Fruit fly (Drosophila melanogaster) whole organism, embryonic: ENCODE measurements around the gene Frmd5.

Experiments
- C15 ChIP-seq: fragments of 200-800 bp; sonication (Bioruptor generic); IDR thresholded peaks from 3 replicates; pipeline ENCODE4 v1.3.6; 2022; ENCODE audit warnings: missing biosample characterization, missing genetic modification characterization
- CG10462 ChIP-seq: fragments of 200-800 bp; sonication (Bioruptor generic); optimal IDR thresholded peaks from 2 replicates; lab custom pipeline; 2016; ENCODE audit warnings: missing biosample characterization, missing genetic modification characterization
- CG10565 ChIP-seq: fragments of 200-800 bp; sonication (Bioruptor generic); optimal IDR thresholded peaks from 3 replicates; lab custom pipeline; 2016; ENCODE audit warnings: missing biosample characterization, mild to moderate bottlenecking, missing genetic modification characterization
- CG10654 ChIP-seq: fragments of 200-800 bp; sonication (Bioruptor generic); optimal IDR thresholded peaks from 2 replicates; lab custom pipeline; 2016; ENCODE audit warnings: missing biosample characterization, missing genetic modification characterization
- CG11398 ChIP-seq: fragments of 200-800 bp; sonication (Bioruptor generic); optimal IDR thresholded peaks from 2 replicates; lab custom pipeline; 2016; ENCODE audit warnings: missing biosample characterization, missing genetic modification characterization
- CG12071 ChIP-seq: fragments of 200-800 bp; sonication (Bioruptor generic); optimal IDR thresholded peaks from 3 replicates; lab custom pipeline; 2018; ENCODE audit warnings: missing biosample characterization, mild to moderate bottlenecking, missing genetic modification characterization
- CG12942 ChIP-seq: fragments of 200-800 bp; sonication (Bioruptor generic); optimal IDR thresholded peaks from 3 replicates; lab custom pipeline; 2016; ENCODE audit warnings: missing biosample characterization, missing genetic modification characterization
- CG15269 ChIP-seq: fragments of 200-800 bp; sonication (Bioruptor generic); optimal IDR thresholded peaks from 2 replicates; lab custom pipeline; 2018; ENCODE audit warnings: missing biosample characterization, mild to moderate bottlenecking, missing genetic modification characterization, moderate library complexity
- CG17186 ChIP-seq: fragments of 200-800 bp; sonication (Bioruptor generic); optimal IDR thresholded peaks from 3 replicates; lab custom pipeline; 2017; ENCODE audit warnings: missing biosample characterization, missing genetic modification reagents, missing genetic modification characterization
- CG17612 ChIP-seq: fragments of 200-800 bp; sonication (Bioruptor generic); IDR thresholded peaks from 2 replicates; pipeline ENCODE4 v1.3.6; 2022; ENCODE audit warnings: missing biosample characterization, missing genetic modification characterization
- CG17802 ChIP-seq: fragments of 200-800 bp; sonication (Bioruptor generic); optimal IDR thresholded peaks from 2 replicates; lab custom pipeline; 2018; ENCODE audit warnings: missing biosample characterization, mild to moderate bottlenecking, missing genetic modification characterization, moderate library complexity
- CG18476 ChIP-seq: fragments of 200-800 bp; sonication (Bioruptor generic); optimal IDR thresholded peaks from 2 replicates; lab custom pipeline; 2016; ENCODE audit warnings: missing biosample characterization, mild to moderate bottlenecking, missing genetic modification characterization
- CG18599 ChIP-seq: fragments of 200-800 bp; sonication (Bioruptor generic); optimal IDR thresholded peaks from 3 replicates; lab custom pipeline; 2017; ENCODE audit warnings: missing biosample characterization, missing genetic modification characterization, mild to moderate bottlenecking, moderate library complexity, missing genetic modification reagents
- CG2875 ChIP-seq: fragments of 200-800 bp; sonication (Bioruptor generic); optimal IDR thresholded peaks from 2 replicates; lab custom pipeline; 2017; ENCODE audit warnings: missing biosample characterization, mild to moderate bottlenecking, missing genetic modification characterization, missing genetic modification reagents
- CG3065 ChIP-seq: fragments of 200-800 bp; sonication (Bioruptor generic); optimal IDR thresholded peaks from 2 replicates; lab custom pipeline; 2016; ENCODE audit warnings: missing biosample characterization, missing genetic modification characterization
- CG4854 ChIP-seq: fragments of 200-800 bp; sonication (Bioruptor generic); optimal IDR thresholded peaks from 2 replicates; lab custom pipeline; 2016; ENCODE audit warnings: missing biosample characterization, missing genetic modification characterization, inconsistent platforms
- CG7372 ChIP-seq: fragments of 200-800 bp; sonication (Bioruptor generic); IDR thresholded peaks from 2 replicates; pipeline ENCODE4 v1.3.6; 2022; ENCODE audit warnings: missing biosample characterization, missing genetic modification characterization
- CG7556 ChIP-seq: fragments of 200-800 bp; sonication (Bioruptor generic); optimal IDR thresholded peaks from 2 replicates; lab custom pipeline; 2017; ENCODE audit warnings: missing biosample characterization, mild to moderate bottlenecking, missing genetic modification characterization
- CG8281 ChIP-seq: fragments of 200-800 bp; sonication (Bioruptor generic); optimal IDR thresholded peaks from 2 replicates; lab custom pipeline; 2018; ENCODE audit warnings: missing biosample characterization, mild to moderate bottlenecking, missing genetic modification characterization, moderate library complexity
- CG8478 ChIP-seq: fragments of >200 bp; optimal IDR thresholded peaks from 2 replicates; lab custom pipeline; 2018
- CG9932 ChIP-seq: fragments of 200-800 bp; sonication (Bioruptor generic); IDR thresholded peaks from 2 replicates; pipeline ENCODE4 v1.3.6; 2022; ENCODE audit warnings: missing biosample characterization, missing genetic modification characterization
- D19B ChIP-seq: fragments of 200-800 bp; sonication (Bioruptor generic); optimal IDR thresholded peaks from 2 replicates; lab custom pipeline; 2017; ENCODE audit warnings: missing biosample characterization, mild to moderate bottlenecking, missing genetic modification characterization
- Dfd ChIP-seq, 2 experiments: fragments of >200 bp; optimal IDR thresholded peaks; 2 replicates each; lab custom pipeline; 2017; ENCODE audit warnings: missing biosample characterization in 2 of 2, missing genetic modification characterization in 2 of 2
- Doc2 ChIP-seq: fragments of 200-800 bp; sonication (Bioruptor generic); IDR thresholded peaks from 2 replicates; pipeline ENCODE4 v1.3.6; 2022; ENCODE audit warnings: missing biosample characterization, missing genetic modification characterization
- Doc3 ChIP-seq: fragments of 200-800 bp; sonication (Bioruptor generic); IDR thresholded peaks from 3 replicates; pipeline ENCODE4 v1.3.6; 2022; ENCODE audit warnings: missing biosample characterization, missing genetic modification characterization; ENCODE audit not compliant: partially characterized antibody
- Eip74EF ChIP-seq, 2 experiments: fragments of 200-800 bp in 1 of 2; fragments of >200 bp in 1 of 2; sonication (Bioruptor generic) in 1 of 2; optimal IDR thresholded peaks; 2 replicates each; lab custom pipeline; 2017 to 2019; ENCODE audit warnings: missing biosample characterization in 2 of 2, missing genetic modification characterization in 2 of 2, mild to moderate bottlenecking in 1 of 2, moderate library complexity in 1 of 2
- GATAe ChIP-seq: fragments of 200-800 bp; sonication (Bioruptor generic); conservative IDR thresholded peaks from 2 replicates; pipeline ENCODE4 v1.3.6; 2022; ENCODE audit warnings: missing biosample characterization, missing genetic modification characterization
- Lim3 ChIP-seq: fragments of 200-800 bp; sonication (Bioruptor generic); IDR thresholded peaks from 2 replicates; pipeline ENCODE4 v1.3.6; 2022; ENCODE audit warnings: missing biosample characterization, missing genetic modification characterization
- NC2α ChIP-seq: fragments of 200-800 bp; sonication (Bioruptor generic); optimal IDR thresholded peaks from 2 replicates; lab custom pipeline; 2016; ENCODE audit warnings: missing biosample characterization, missing genetic modification characterization
- NfI ChIP-seq: fragments of 200-800 bp; sonication (Bioruptor generic); optimal IDR thresholded peaks from 3 replicates; lab custom pipeline; 2018; ENCODE audit warnings: missing biosample characterization, mild to moderate bottlenecking, missing genetic modification characterization, moderate library complexity
- Pdp1 ChIP-seq, 2 experiments: fragments of 200-800 bp; sonication (Bioruptor generic); optimal IDR thresholded peaks; 3 replicates each; lab custom pipeline; 2016; ENCODE audit warnings: missing biosample characterization in 2 of 2, missing genetic modification characterization in 2 of 2, mild to moderate bottlenecking in 1 of 2, moderate library complexity in 1 of 2
- Rfx ChIP-seq: fragments of 200-800 bp; sonication (Bioruptor generic); IDR thresholded peaks from 2 replicates; pipeline ENCODE4 v1.3.6; 2022; ENCODE audit warnings: missing biosample characterization, missing genetic modification characterization
- Sin3A ChIP-seq: fragments of >200 bp; optimal IDR thresholded peaks from 2 replicates; lab custom pipeline; 2018
- Spps ChIP-seq: fragments of 200-800 bp; sonication (Bioruptor generic); optimal IDR thresholded peaks from 2 replicates; lab custom pipeline; 2018; ENCODE audit warnings: missing biosample characterization, mild to moderate bottlenecking, missing genetic modification characterization
- Stat92E ChIP-seq, 3 experiments: fragments of >200 bp in 2 of 3; fragments of 200-800 bp in 1 of 3; sonication (Bioruptor generic) in 1 of 3; optimal IDR thresholded peaks; 2 replicates each; lab custom pipeline; 2017 to 2019; ENCODE audit warnings: missing biosample characterization in 3 of 3, missing genetic modification characterization in 3 of 3, mild to moderate bottlenecking in 1 of 3, moderate library complexity in 1 of 3
- Xbp1 ChIP-seq: fragments of 200-800 bp; sonication (Bioruptor generic); optimal IDR thresholded peaks from 3 replicates; lab custom pipeline; 2016; ENCODE audit warnings: missing biosample characterization, mild to moderate bottlenecking, missing genetic modification characterization
- amos ChIP-seq: fragments of 200-800 bp; sonication (Bioruptor generic); IDR thresholded peaks from 2 replicates; pipeline ENCODE4 v1.3.6; 2022; ENCODE audit warnings: missing biosample characterization, missing genetic modification characterization; ENCODE audit not compliant: partially characterized antibody
- btn ChIP-seq: fragments of 200-800 bp; sonication (Bioruptor generic); optimal IDR thresholded peaks from 2 replicates; lab custom pipeline; 2016; ENCODE audit warnings: missing biosample characterization, missing genetic modification characterization
- cad ChIP-seq: fragments of >200 bp; optimal IDR thresholded peaks from 2 replicates; lab custom pipeline; 2017; ENCODE audit warnings: missing biosample characterization, missing genetic modification characterization
- cato ChIP-seq: fragments of 200-800 bp; sonication (Bioruptor generic); optimal IDR thresholded peaks from 2 replicates; lab custom pipeline; 2016; ENCODE audit warnings: missing biosample characterization, missing genetic modification characterization, borderline replicate concordance
- dpn ChIP-seq, 2 experiments: fragments of 200-800 bp; sonication (Bioruptor generic); optimal IDR thresholded peaks; 3 replicates each; lab custom pipeline; 2016; ENCODE audit warnings: missing biosample characterization in 2 of 2, missing genetic modification characterization in 2 of 2
- en ChIP-seq: fragments of 200-800 bp; sonication (Bioruptor generic); optimal IDR thresholded peaks from 2 replicates; lab custom pipeline; 2016; ENCODE audit warnings: missing biosample characterization, missing genetic modification characterization
- gro ChIP-seq: fragments of 200-800 bp; sonication (Bioruptor generic); optimal IDR thresholded peaks from 2 replicates; lab custom pipeline; 2016; ENCODE audit warnings: missing biosample characterization, missing genetic modification characterization
- ham ChIP-seq: fragments of 200-800 bp; sonication (Bioruptor generic); IDR thresholded peaks from 2 replicates; pipeline ENCODE4 v1.3.6; 2022; ENCODE audit warnings: missing biosample characterization, missing genetic modification characterization
- hbn ChIP-seq: fragments of 200-800 bp; sonication (Bioruptor generic); IDR thresholded peaks from 2 replicates; pipeline ENCODE4 v1.3.6; 2022; ENCODE audit warnings: missing biosample characterization, missing genetic modification characterization; ENCODE audit not compliant: partially characterized antibody
- insv ChIP-seq, 2 experiments: fragments of 200-800 bp; sonication (Bioruptor generic); optimal IDR thresholded peaks; 3 replicates each; lab custom pipeline; 2016 to 2018; ENCODE audit warnings: missing biosample characterization in 2 of 2, missing genetic modification characterization in 2 of 2
- mam ChIP-seq: fragments of 200-800 bp; sonication (Bioruptor generic); optimal IDR thresholded peaks from 3 replicates; lab custom pipeline; 2016; ENCODE audit warnings: missing biosample characterization, missing genetic modification characterization
- mirr ChIP-seq: fragments of 200-800 bp; sonication (Bioruptor generic); optimal IDR thresholded peaks from 3 replicates; lab custom pipeline; 2018; ENCODE audit warnings: missing biosample characterization, mild to moderate bottlenecking, missing genetic modification characterization
- nom ChIP-seq: fragments of 200-800 bp; sonication (Bioruptor generic); optimal IDR thresholded peaks from 2 replicates; lab custom pipeline; 2017; ENCODE audit warnings: missing biosample characterization, missing genetic modification characterization, mild to moderate bottlenecking, moderate library complexity, missing genetic modification reagents
- repo ChIP-seq: fragments of 200-800 bp; sonication (Bioruptor generic); optimal IDR thresholded peaks from 2 replicates; lab custom pipeline; 2016; ENCODE audit warnings: missing biosample characterization, missing genetic modification characterization
- trem ChIP-seq: fragments of 200-800 bp; optimal IDR thresholded peaks from 3 replicates; lab custom pipeline; 2019; ENCODE audit warnings: missing biosample characterization, mild to moderate bottlenecking, missing genetic modification characterization, moderate library complexity
- twi ChIP-seq: fragments of 200-800 bp; optimal IDR thresholded peaks from 2 replicates; lab custom pipeline; 2019; ENCODE audit warnings: missing biosample characterization, mild to moderate bottlenecking, missing genetic modification characterization, moderate library complexity

The Frmd5 gene

dm6 chr2L:10303786-10304185 lies 40.5 kb upstream of the Frmd5 start, which contains the start of gene nmd (continued):
- TF ChIP-seq mirr (GFP tag; lab: Kevin White, UChicago), result no peak
- TF ChIP-seq nom, result peak; percentile 24
- TF ChIP-seq CG7372 (GFP tag; lab: Robert Waterston, UW), result no peak
- no peak for TF ChIP-seq ham (GFP tag; lab: Robert Waterston, UW)
- TF ChIP-seq Xbp1 (GFP tag; lab: Kevin White, UChicago), result peak; percentile 13
- TF ChIP-seq CG10565 (GFP tag; lab: Kevin White, UChicago), result no peak
- no peak for TF ChIP-seq Pdp1 (GFP tag; optimal IDR thresholded peaks at IDR 0.05; lab: Kevin White, UChicago)
- no peak for TF ChIP-seq CG7556 (GFP tag; lab: Kevin White, UChicago)
- TF ChIP-seq CG10462 (GFP tag; lab: Kevin White, UChicago), result no peak
- no peak for TF ChIP-seq Doc3
- no peak for TF ChIP-seq CG4854
- TF ChIP-seq Doc2 (GFP tag; lab: Robert Waterston, UW), result no peak
- no peak for TF ChIP-seq gro (GFP tag; lab: Kevin White, UChicago)
- peak; percentile 35 for TF ChIP-seq Sin3A (lab: Kevin White, UChicago)
- no peak for TF ChIP-seq Dfd (GFP tag; optimal IDR thresholded peaks at IDR 0.05; lab: Kevin White, UChicago)
- TF ChIP-seq twi (tag; lab: Kevin White, UChicago), result no peak
- no peak for TF ChIP-seq CG18476 (GFP tag; lab: Kevin White, UChicago)
- no peak for TF ChIP-seq Lim3 (GFP tag; lab: Robert Waterston, UW)
- TF ChIP-seq Stat92E (GFP tag; optimal IDR thresholded peaks at IDR 0.05; lab: Kevin White, UChicago), result no peak
- TF ChIP-seq NC2α, result no peak
- peak; percentile 3 for TF ChIP-seq CG10654 (GFP tag; lab: Kevin White, UChicago)
- TF ChIP-seq Spps (tag; lab: Kevin White, UChicago), result no peak
- no peak for TF ChIP-seq btn (GFP tag; lab: Kevin White, UChicago)
- peak; percentile 57 for TF ChIP-seq Rfx (GFP tag; lab: Robert Waterston, UW)
- TF ChIP-seq CG17186 (GFP tag; lab: Kevin White, UChicago), result peak; percentile 7
- no peak for TF ChIP-seq Eip74EF (GFP tag; optimal IDR thresholded peaks at IDR 0.05; lab: Kevin White, UChicago)
- no peak for TF ChIP-seq CG8478
- no peak for TF ChIP-seq CG17612 (GFP tag; lab: Robert Waterston, UW)
- TF ChIP-seq repo (GFP tag; lab: Kevin White, UChicago), result no peak
- no peak for TF ChIP-seq insv (GFP tag; optimal IDR thresholded peaks at IDR 0.05; lab: Kevin White, UChicago)
- TF ChIP-seq cad, result no peak
- no peak for TF ChIP-seq CG18599 (GFP tag; lab: Kevin White, UChicago)
- no peak for TF ChIP-seq CG3065 (GFP tag; lab: Kevin White, UChicago)
- no peak for TF ChIP-seq CG2875 (GFP tag; lab: Kevin White, UChicago)
- no peak for TF ChIP-seq CG17802
- no peak for TF ChIP-seq C15
- TF ChIP-seq mam (GFP tag; lab: Kevin White, UChicago), result peak; percentile 19
- no peak for TF ChIP-seq CG8281
- TF ChIP-seq CG15269 (tag; lab: Kevin White, UChicago), result peak; percentile 6
- TF ChIP-seq CG12071 (GFP tag; lab: Kevin White, UChicago), result no peak
- TF ChIP-seq en (GFP tag; lab: Kevin White, UChicago), result no peak
- TF ChIP-seq D19B, result no peak
- peak; percentile 98 for TF ChIP-seq trem (tag; lab: Kevin White, UChicago)
- no peak for TF ChIP-seq GATAe (GFP tag; lab: Robert Waterston, UW)
- TF ChIP-seq CG9932 (GFP tag; lab: Robert Waterston, UW), result no peak; the same call in 1 of the 2 replicates
- no peak for TF ChIP-seq hbn (GFP tag; lab: Robert Waterston, UW)
- peak; percentile 20 for TF ChIP-seq NfI (GFP tag; lab: Kevin White, UChicago)
- no peak for TF ChIP-seq CG12942 (GFP tag; lab: Kevin White, UChicago)
- TF ChIP-seq amos (GFP tag; lab: Robert Waterston, UW), result no peak; the same call in 1 of the 2 replicates
- no peak for TF ChIP-seq CG11398
- TF ChIP-seq cato (GFP tag; lab: Kevin White, UChicago), result no peak
- peak in 1 of 2 experiments; percentile 12 for TF ChIP-seq dpn (GFP tag; optimal IDR thresholded peaks at IDR 0.05; lab: Kevin White, UChicago)
